Fruit fly (Drosophila melanogaster): Measurements from ENCODE around the gene CG15822.
A peak's percentile ranks its signal among the peaks of the same experiment; 100 is the strongest.

Gene CG15822

DNA sequence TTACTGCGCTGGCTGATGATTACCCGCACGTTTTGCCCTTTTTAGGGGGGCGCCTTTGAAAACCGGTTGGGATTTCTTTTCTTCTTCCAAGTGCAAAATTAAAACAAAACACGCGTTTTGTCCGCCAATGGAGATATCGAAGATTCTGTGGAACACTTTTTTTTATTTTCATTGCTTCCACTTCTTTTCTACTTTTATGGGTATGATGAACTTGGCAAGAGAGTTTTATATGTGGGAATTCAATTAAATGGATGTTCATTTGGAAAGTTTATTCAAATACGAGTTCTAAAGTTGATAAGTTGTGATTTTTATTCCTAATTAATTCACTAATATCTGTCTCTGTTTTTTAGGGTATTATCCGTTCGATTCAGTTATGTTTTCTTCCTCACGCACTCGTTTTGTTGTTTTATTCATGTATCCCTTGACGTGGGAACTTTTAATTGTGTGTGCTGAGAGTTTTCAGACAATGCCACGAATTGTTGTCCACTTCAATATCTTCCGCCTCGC is 421 bp upstream of the CG15822 start (continued):
- TF ChIP-seq CG4730 (GFP tag; IDR thresholded peaks at IDR 0.05) = peak; percentile 28; the same call in 1 of the 2 replicates
- TF ChIP-seq CG17568 (GFP tag; optimal IDR thresholded peaks at IDR 0.05) = no peak
- no peak for TF ChIP-seq TFAM (GFP tag; optimal IDR thresholded peaks at IDR 0.05)
- peak; percentile 71 for TF ChIP-seq CG11504 (tag; optimal IDR thresholded peaks at IDR 0.05)
- peak; percentile 82 for TF ChIP-seq Ets65A (GFP tag)
- no peak for TF ChIP-seq CG13287 (GFP tag; IDR thresholded peaks at IDR 0.05; ENCODE audit: partially characterized antibody)
- TF ChIP-seq Sox100B (GFP tag; optimal IDR thresholded peaks at IDR 0.05) = peak; percentile 50
- TF ChIP-seq CG8359 (GFP tag; optimal IDR thresholded peaks at IDR 0.05; ENCODE audit: borderline replicate concordance) = no peak
- TF ChIP-seq CG17186 (GFP tag; optimal IDR thresholded peaks at IDR 0.05) = no peak
- TF ChIP-seq Elba2 (GFP tag; optimal IDR thresholded peaks at IDR 0.05) = no peak
- no peak for TF ChIP-seq CG15696 (tag; optimal IDR thresholded peaks at IDR 0.05)
- no peak for TF ChIP-seq Bteb2 (GFP tag; optimal IDR thresholded peaks at IDR 0.05)
- TF ChIP-seq eve (GFP tag; optimal IDR thresholded peaks at IDR 0.05) = no peak
- no peak for TF ChIP-seq Dbx (GFP tag; IDR thresholded peaks at IDR 0.05)
- no peak for TF ChIP-seq C15 (GFP tag; IDR thresholded peaks at IDR 0.05)
- no peak for TF ChIP-seq HLH54F (GFP tag; optimal IDR thresholded peaks at IDR 0.05)
- no peak for TF ChIP-seq fu2 (GFP tag; optimal IDR thresholded peaks at IDR 0.05)
- no peak for TF ChIP-seq CG7786 (GFP tag; optimal IDR thresholded peaks at IDR 0.05)
- peak; percentile 95 for TF ChIP-seq sens (GFP tag)
- TF ChIP-seq Doc2 (GFP tag; IDR thresholded peaks at IDR 0.05) = no peak
- no peak for TF ChIP-seq CG10431 (GFP tag; optimal IDR thresholded peaks at IDR 0.05)
- TF ChIP-seq MBD-R2 (GFP tag; IDR thresholded peaks at IDR 0.05) = no peak
- TF ChIP-seq az2 (GFP tag; optimal IDR thresholded peaks at IDR 0.05) = no peak
- no peak for TF ChIP-seq gt (GFP tag; IDR thresholded peaks at IDR 0.05)
- TF ChIP-seq ap (GFP tag; IDR thresholded peaks at IDR 0.05) = 0 out of 2 replicates have a peak, but pooled peaks have one; percentile 16
- TF ChIP-seq CG12104 (GFP tag; optimal IDR thresholded peaks at IDR 0.05) = no peak
- no peak for TF ChIP-seq slou (GFP tag; optimal IDR thresholded peaks at IDR 0.05)
- TF ChIP-seq CG7839 (tag; optimal IDR thresholded peaks at IDR 0.05) = peak; percentile 40
- no peak for TF ChIP-seq CG1529 (GFP tag; optimal IDR thresholded peaks at IDR 0.05)
- no peak for TF ChIP-seq HmgD (GFP tag; optimal IDR thresholded peaks at IDR 0.05)
- no peak for TF ChIP-seq hkb (optimal IDR thresholded peaks at IDR 0.05)
- TF ChIP-seq hkb (GFP tag; IDR thresholded peaks at IDR 0.05) = peak; percentile 68
- no peak for TF ChIP-seq CG15269 (tag; optimal IDR thresholded peaks at IDR 0.05)
- no peak for TF ChIP-seq Optix (GFP tag; IDR thresholded peaks at IDR 0.05)
- TF ChIP-seq ac (GFP tag; optimal IDR thresholded peaks at IDR 0.05) = no peak
- peak; percentile 69 for TF ChIP-seq Drgx (GFP tag; IDR thresholded peaks at IDR 0.05)
- TF ChIP-seq zf30C (GFP tag; optimal IDR thresholded peaks at IDR 0.05) = no peak
- TF ChIP-seq tin (GFP tag; optimal IDR thresholded peaks at IDR 0.05) = peak; percentile 51
- no peak for TF ChIP-seq cato (GFP tag; optimal IDR thresholded peaks at IDR 0.05; ENCODE audit: borderline replicate concordance)
- no peak for TF ChIP-seq bbx (GFP tag; IDR thresholded peaks at IDR 0.05; ENCODE audit: partially characterized antibody)
- peak; percentile 62; the same call in 1 of the 2 replicates for TF ChIP-seq lmd (GFP tag; IDR thresholded peaks at IDR 0.05)
- TF ChIP-seq CG6765 (GFP tag; optimal IDR thresholded peaks at IDR 0.05) = no peak
- TF ChIP-seq CG6689 (GFP tag; IDR thresholded peaks at IDR 0.05) = peak; percentile 61
- TF ChIP-seq CG13894 (tag; optimal IDR thresholded peaks at IDR 0.05) = no peak
- peak; percentile 11 for TF ChIP-seq CG6654 (GFP tag; optimal IDR thresholded peaks at IDR 0.05)
- no peak for TF ChIP-seq GATAe (GFP tag; conservative IDR thresholded peaks at IDR 0.05)
- no peak for TF ChIP-seq Deaf1 (tag; optimal IDR thresholded peaks at IDR 0.05)
- no peak for TF ChIP-seq CG10274 (GFP tag; optimal IDR thresholded peaks at IDR 0.05)
- TF ChIP-seq CG1647 (GFP tag; optimal IDR thresholded peaks at IDR 0.05) = no peak
- TF ChIP-seq cwo (GFP tag; optimal IDR thresholded peaks at IDR 0.05) = no peak
- TF ChIP-seq esg (GFP tag; conservative IDR thresholded peaks at IDR 0.05) = peak; percentile 22; the same call in 1 of the 2 replicates
- no peak for TF ChIP-seq Sin3A (optimal IDR thresholded peaks at IDR 0.05)
- TF ChIP-seq Mrtf (GFP tag; IDR thresholded peaks at IDR 0.05) = no peak

Measured in whole organism, embryonic.